Worm (Caenorhabditis elegans) whole organism, mixed stage, embryonic: Measurements from ENCODE around the gene mksr-1.

Source experiments
- ces-1 ChIP-seq: fragments of 150-350 bp; optimal IDR thresholded peaks from 2 replicates; lab custom pipeline; 2014; ENCODE audit warnings: missing biosample characterization, missing genetic modification reagents, missing genetic modification characterization
- elt-1 ChIP-seq: sonication (generic microtip); optimal IDR thresholded peaks from 2 replicates; lab custom pipeline; 2017; ENCODE audit warnings: missing genetic modification characterization, mild to moderate bottlenecking, missing compliant biosample characterization, antibody characterized with exemption, moderate library complexity, borderline replicate concordance; ENCODE audit not compliant: insufficient read depth
- flh-1 ChIP-seq: fragments of 200-800 bp; sonication (Bioruptor generic); optimal IDR thresholded peaks from 2 replicates; lab custom pipeline; 2018; ENCODE audit warnings: mild to moderate bottlenecking, missing genetic modification characterization, moderate library complexity, missing compliant biosample characterization
- lin-13 ChIP-seq: fragments of 150-350 bp; optimal IDR thresholded peaks from 2 replicates; lab custom pipeline; 2014; ENCODE audit warnings: missing biosample characterization, missing genetic modification characterization
- mep-1 ChIP-seq: fragments of 150-350 bp; optimal IDR thresholded peaks from 2 replicates; lab custom pipeline; 2017; ENCODE audit warnings: missing biosample characterization, missing genetic modification reagents, missing genetic modification characterization, inconsistent platforms
- nhr-237 ChIP-seq: fragments of 150-350 bp; optimal IDR thresholded peaks from 2 replicates; lab custom pipeline; 2014; ENCODE audit warnings: missing biosample characterization, missing genetic modification characterization
- snpc-4 ChIP-seq: fragments of 150-350 bp; optimal IDR thresholded peaks from 2 replicates; lab custom pipeline; 2014; ENCODE audit warnings: missing biosample characterization, missing genetic modification characterization
- unc-39 ChIP-seq: fragments of 150-350 bp; optimal IDR thresholded peaks from 2 replicates; lab custom pipeline; 2014; ENCODE audit warnings: missing biosample characterization, missing genetic modification characterization
- unc-62 ChIP-seq: fragments of 150-350 bp; optimal IDR thresholded peaks from 2 replicates; lab custom pipeline; 2014; ENCODE audit warnings: missing biosample characterization, missing genetic modification reagents, missing genetic modification characterization

- TF ChIP-seq lin-13 (tag; lab: Kevin White, UChicago), result no peak
- TF ChIP-seq snpc-4 (tag; lab: Kevin White, UChicago), result no peak
- no peak for TF ChIP-seq flh-1 (GFP tag; lab: Kevin White, UChicago)
- TF ChIP-seq nhr-237 (tag; lab: Kevin White, UChicago), result no peak
- TF ChIP-seq elt-1 (tag; lab: Kevin White, UChicago), result no peak
- TF ChIP-seq mep-1 (tag; lab: Kevin White, UChicago), result no peak
- TF ChIP-seq unc-39 (tag; lab: Kevin White, UChicago), result no peak
- no peak for TF ChIP-seq ces-1
- TF ChIP-seq unc-62 (GFP tag; lab: Kevin White, UChicago), result no peak
Measured at ce11 chrX:1038347-1038746, 30.6 kb downstream of the mksr-1 start, which contains the start of gene F55A4.7.
